Worm (Caenorhabditis elegans) whole organism, L3 larva: ENCODE measurements around the gene clec-135.

Experiments
- R02D3.7 ChIP-seq: fragments of 150-350 bp; optimal IDR thresholded peaks from 2 replicates; lab custom pipeline; 2014; ENCODE audit warnings: missing biosample characterization, missing genetic modification characterization
- elt-1 ChIP-seq: fragments of 150-350 bp; optimal IDR thresholded peaks from 2 replicates; lab custom pipeline; 2014; ENCODE audit warnings: missing biosample characterization, missing genetic modification characterization
- fkh-10 ChIP-seq: sonication (generic microtip); optimal IDR thresholded peaks from 2 replicates; lab custom pipeline; 2017; ENCODE audit warnings: missing biosample characterization, missing genetic modification reagents, missing genetic modification characterization
- jun-1 ChIP-seq: fragments of 150-350 bp; optimal IDR thresholded peaks from 2 replicates; lab custom pipeline; 2014; ENCODE audit warnings: missing biosample characterization, missing genetic modification reagents, missing genetic modification characterization
- lin-39 ChIP-seq: fragments of 150-350 bp; optimal IDR thresholded peaks from 2 replicates; lab custom pipeline; 2018; ENCODE audit warnings: missing biosample characterization, missing genetic modification reagents, missing genetic modification characterization
- lsy-12 ChIP-seq: sonication (generic microtip); optimal IDR thresholded peaks from 2 replicates; lab custom pipeline; 2016; ENCODE audit warnings: mild to moderate bottlenecking, missing genetic modification characterization, missing compliant biosample characterization
- nhr-28 ChIP-seq: fragments of 150-350 bp; optimal IDR thresholded peaks from 2 replicates; lab custom pipeline; 2014; ENCODE audit warnings: missing biosample characterization, missing genetic modification characterization
- nhr-67 ChIP-seq: fragments of 150-350 bp; optimal IDR thresholded peaks from 2 replicates; lab custom pipeline; 2014; ENCODE audit warnings: missing biosample characterization, missing genetic modification characterization
- skn-1 ChIP-seq: fragments of 150-350 bp; optimal IDR thresholded peaks from 2 replicates; lab custom pipeline; 2014; ENCODE audit warnings: missing biosample characterization, missing genetic modification characterization
- unc-39 ChIP-seq: sonication (generic microtip); optimal IDR thresholded peaks from 4 replicates; lab custom pipeline; 2017; ENCODE audit warnings: missing biosample characterization, missing genetic modification characterization
- ztf-11 ChIP-seq: fragments of 150-350 bp; optimal IDR thresholded peaks from 2 replicates; lab custom pipeline; 2014; ENCODE audit warnings: missing biosample characterization, missing genetic modification characterization
- ztf-4 ChIP-seq: fragments of 150-350 bp; optimal IDR thresholded peaks from 2 replicates; lab custom pipeline; 2014; ENCODE audit warnings: missing biosample characterization, missing genetic modification characterization

DNA sequence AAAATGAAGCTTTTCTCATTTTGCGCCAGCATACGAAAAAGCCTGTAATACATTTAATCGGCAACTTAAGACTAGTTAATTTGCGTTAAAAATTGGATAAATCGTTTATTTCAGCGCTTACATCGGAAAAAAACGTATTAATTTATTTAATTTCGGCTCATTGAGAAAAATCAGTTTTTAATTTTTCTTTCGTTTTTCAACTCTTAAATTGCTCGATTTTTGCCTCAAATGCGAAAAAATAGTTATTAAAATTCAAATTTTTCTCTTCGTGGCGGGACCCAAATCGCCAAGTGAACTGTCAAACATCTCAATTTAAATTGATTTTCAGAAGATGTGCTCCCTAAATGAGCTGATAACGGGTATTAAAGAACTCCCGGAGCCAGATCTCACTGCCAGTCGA, 35.6 kb downstream of the clec-135 start, which contains the start of gene C16A11.5:
- no peak for TF ChIP-seq ztf-4
- no peak for TF ChIP-seq lsy-12 (tag; lab: Kevin White, UChicago)
- no peak for TF ChIP-seq ztf-11 (tag; lab: Kevin White, UChicago)
- TF ChIP-seq fkh-10 (GFP tag; lab: Kevin White, UChicago), result no peak
- TF ChIP-seq nhr-28, result no peak
- TF ChIP-seq elt-1, result no peak
- TF ChIP-seq nhr-67, result no peak
- no peak for TF ChIP-seq jun-1 (tag; lab: Kevin White, UChicago)
- TF ChIP-seq unc-39, result no peak
- no peak for TF ChIP-seq lin-39 (tag; lab: Kevin White, UChicago)
- TF ChIP-seq R02D3.7 (tag; lab: Kevin White, UChicago), result no peak
- TF ChIP-seq skn-1 (tag; lab: Kevin White, UChicago), result no peak
